Worm (Caenorhabditis elegans) whole organism, midembryonic: ENCODE results near the gene pacs-1.

Source experiments
- flt-1 ChIP-seq: fragments of 200-800 bp; sonication (Bioruptor generic); IDR thresholded peaks from 2 replicates; pipeline ENCODE4 v1.3.6; 2022; ENCODE audit warnings: missing genetic modification characterization, missing compliant biosample characterization
- klf-2 ChIP-seq: fragments of 200-800 bp; sonication (Bioruptor generic); conservative IDR thresholded peaks from 2 replicates; pipeline ENCODE4 v1.3.6; 2022; ENCODE audit warnings: missing genetic modification reagents, missing genetic modification characterization, missing compliant biosample characterization
- ztf-29 ChIP-seq: fragments of 200-800 bp; sonication (Bioruptor generic); IDR thresholded peaks from 2 replicates; pipeline ENCODE4 v1.3.6; 2022; ENCODE audit warnings: missing genetic modification reagents, missing genetic modification characterization, missing compliant biosample characterization

ce11 chrV:9257467-9257866 lies 40.4 kb upstream of the pacs-1 start, which contains the start of gene F07C3.16:
- TF ChIP-seq klf-2 (GFP tag; lab: Robert Waterston, UW) (no peak), ztf-29 (GFP tag; lab: Robert Waterston, UW) (no peak), flt-1 (GFP tag; lab: Robert Waterston, UW) (no peak)
